Fruit fly (Drosophila melanogaster): ENCODE results near the gene CG13982.

CG13982 gene

dm6 chr2L:6455955-6456599 is 44.0 kb downstream of the CG13982 start, which contains the start of gene frj:
TSS of gene frj (plus strand) at chr2L:6456052.
- TF ChIP-seq Ets21C (GFP tag; optimal IDR thresholded peaks at IDR 0.05) (peak; percentile 63), Sox15 (GFP tag; optimal IDR thresholded peaks at IDR 0.05) (peak; percentile 64), CG1621 (tag; optimal IDR thresholded peaks at IDR 0.05) (no peak), Met (GFP tag; optimal IDR thresholded peaks at IDR 0.05) (peak; percentile 17), CG31627 (GFP tag; optimal IDR thresholded peaks at IDR 0.05) (peak; percentile 77), lz (GFP tag; optimal IDR thresholded peaks at IDR 0.05) (peak; percentile 57), net (GFP tag; optimal IDR thresholded peaks at IDR 0.05) (peak; percentile 3), CG11762 (GFP tag; optimal IDR thresholded peaks at IDR 0.05; ENCODE audit: insufficient read depth) (peak; percentile 36), pdm3 (GFP tag; optimal IDR thresholded peaks at IDR 0.05) (peak; percentile 63), CG7368 (GFP tag; optimal IDR thresholded peaks at IDR 0.05) (no peak), CG10631 (GFP tag; optimal IDR thresholded peaks at IDR 0.05) (no peak), CG3919 (GFP tag; optimal IDR thresholded peaks at IDR 0.05) (peak; percentile 53), CG11294 (GFP tag; IDR thresholded peaks at IDR 0.05) (no peak; the same call in 1 of the 2 replicates), Sox14 (GFP tag; optimal IDR thresholded peaks at IDR 0.05) (peak; percentile 55), Hr4 (GFP tag; optimal IDR thresholded peaks at IDR 0.05) (peak; percentile 63), CG6792 (GFP tag; optimal IDR thresholded peaks at IDR 0.05) (peak; percentile 7), CG16779 (tag; optimal IDR thresholded peaks at IDR 0.05) (no peak), topi (GFP tag; optimal IDR thresholded peaks at IDR 0.05) (peak; percentile 37), Blimp-1 (GFP tag; optimal IDR thresholded peaks at IDR 0.05) (no peak), spab (GFP tag; optimal IDR thresholded peaks at IDR 0.05) (no peak), Ets96B (tag; optimal IDR thresholded peaks at IDR 0.05) (peak; percentile 34), cyc (GFP tag; optimal IDR thresholded peaks at IDR 0.05) (peak; percentile 73), fd59A (GFP tag; optimal IDR thresholded peaks at IDR 0.05) (no peak), vri (GFP tag; optimal IDR thresholded peaks at IDR 0.05) (no peak), Eip75B (GFP tag; optimal IDR thresholded peaks at IDR 0.05) (peak; percentile 44), eg (GFP tag; IDR thresholded peaks at IDR 0.05) (no peak), CG6808 (GFP tag; optimal IDR thresholded peaks at IDR 0.05) (peak; percentile 11), CG8632 (GFP tag; optimal IDR thresholded peaks at IDR 0.05) (peak; percentile 10), Hr39 (GFP tag; optimal IDR thresholded peaks at IDR 0.05) (peak; percentile 67), CG6163 (GFP tag; IDR thresholded peaks at IDR 0.05) (peak; percentile 52), CG3032 (tag; optimal IDR thresholded peaks at IDR 0.05) (peak; percentile 58), CG8119 (GFP tag; IDR thresholded peaks at IDR 0.05) (no peak), Eip93F (GFP tag; optimal IDR thresholded peaks at IDR 0.05) (no peak), salr (GFP tag; optimal IDR thresholded peaks at IDR 0.05) (no peak), Smox (GFP tag; optimal IDR thresholded peaks at IDR 0.05) (peak; percentile 38), Gug (GFP tag; IDR thresholded peaks at IDR 0.05) (peak; percentile 32; the same call in 1 of the 2 replicates), CG15336 (GFP tag; IDR thresholded peaks at IDR 0.05) (peak; percentile 45; the same call in 1 of the 2 replicates), CG6276 (GFP tag; optimal IDR thresholded peaks at IDR 0.05) (no peak), OdsH (GFP tag; optimal IDR thresholded peaks at IDR 0.05) (peak; percentile 66), ss (GFP tag; optimal IDR thresholded peaks at IDR 0.05) (no peak), acj6 (GFP tag; optimal IDR thresholded peaks at IDR 0.05) (peak; percentile 60), achi (GFP tag; optimal IDR thresholded peaks at IDR 0.05) (peak; percentile 37), dsx (GFP tag; optimal IDR thresholded peaks at IDR 0.05; ENCODE audit: poor library complexity, severe bottlenecking) (peak; percentile 2), CG8319 (GFP tag; optimal IDR thresholded peaks at IDR 0.05) (peak; percentile 7), CG32006 (GFP tag; optimal IDR thresholded peaks at IDR 0.05) (peak; percentile 50), CG34406 (GFP tag; optimal IDR thresholded peaks at IDR 0.05) (peak; percentile 29), fd85E (GFP tag; optimal IDR thresholded peaks at IDR 0.05) (no peak), esn (GFP tag; optimal IDR thresholded peaks at IDR 0.05) (peak; percentile 59), Sox102F (GFP tag; optimal IDR thresholded peaks at IDR 0.05) (no peak), dac (GFP tag; optimal IDR thresholded peaks at IDR 0.05) (peak; percentile 10), Lpt (GFP tag; optimal IDR thresholded peaks at IDR 0.05) (no peak)

All from whole organism, prepupa.